Worm (Caenorhabditis elegans) whole organism, L2 larva: ENCODE results near the gene ceh-81.

Experiments
- nhr-21 ChIP-seq: fragments of 150-350 bp; optimal IDR thresholded peaks from 2 replicates; lab custom pipeline; 2014; ENCODE audit warnings: missing biosample characterization, missing genetic modification characterization
- sem-4 ChIP-seq: fragments of 150-350 bp; optimal IDR thresholded peaks from 2 replicates; lab custom pipeline; 2014; ENCODE audit warnings: missing biosample characterization, missing genetic modification reagents, missing genetic modification characterization
- ztf-11 ChIP-seq: sonication (generic microtip); optimal IDR thresholded peaks from 2 replicates; lab custom pipeline; 2017; ENCODE audit warnings: missing biosample characterization, missing genetic modification characterization

DNA sequence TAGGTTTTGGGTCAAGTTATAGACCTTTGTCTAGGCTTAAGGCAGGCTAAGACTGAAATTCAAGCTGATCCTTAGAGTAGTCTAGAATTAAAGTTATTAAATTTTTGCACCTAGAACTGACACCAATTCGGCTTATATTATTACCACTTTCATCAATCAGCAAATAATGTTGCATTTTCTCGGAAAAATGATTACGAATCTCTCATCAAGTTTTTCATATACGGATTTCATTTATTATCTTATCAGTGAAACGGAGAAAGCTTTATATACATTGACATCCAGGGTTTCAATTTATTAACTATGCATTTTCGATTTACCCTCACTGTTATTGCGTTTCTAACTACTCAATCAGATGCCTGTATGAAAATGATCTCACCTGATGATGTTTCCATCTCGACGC is 11.0 kb downstream of the ceh-81 start, which contains the start of gene K07G6.1:
- no peak for TF ChIP-seq ztf-11 (tag; lab: Kevin White, UChicago)
- TF ChIP-seq nhr-21 (tag; lab: Kevin White, UChicago), result no peak
- TF ChIP-seq sem-4, result no peak
